Worm (Caenorhabditis elegans) whole organism, young adult: ENCODE data around the gene fbxc-7.
A peak's percentile ranks its signal among the peaks of the same experiment; 100 is the strongest.

ENCODE experiments used
- F23B12.7 ChIP-seq: sonication (generic microtip); optimal IDR thresholded peaks from 2 replicates; lab custom pipeline; 2017; ENCODE audit warnings: missing genetic modification characterization, mild to moderate bottlenecking, missing compliant biosample characterization, antibody characterized with exemption, moderate library complexity; ENCODE audit not compliant: insufficient read depth
- F49E8.2 ChIP-seq: sonication (generic microtip); optimal IDR thresholded peaks from 3 replicates; lab custom pipeline; 2017; ENCODE audit warnings: missing genetic modification characterization, mild to moderate bottlenecking, missing compliant biosample characterization, antibody characterized with exemption, moderate library complexity; ENCODE audit not compliant: insufficient read depth
- Y56A3A.18 ChIP-seq: fragments of 200-800 bp; sonication (Bioruptor generic); IDR thresholded peaks from 2 replicates; pipeline ENCODE4 v1.3.6; 2022; ENCODE audit warnings: missing genetic modification reagents, missing genetic modification characterization, missing compliant biosample characterization
- ZK185.1 ChIP-seq: sonication (generic microtip); optimal IDR thresholded peaks from 2 replicates; lab custom pipeline; 2016; ENCODE audit warnings: mild to moderate bottlenecking, missing genetic modification characterization, missing compliant biosample characterization; ENCODE audit not compliant: poor library complexity, severe bottlenecking
- bed-1 ChIP-seq: fragments of 200-800 bp; sonication (Bioruptor generic); IDR thresholded peaks from 2 replicates; pipeline ENCODE4 v1.3.6; 2022; ENCODE audit warnings: missing genetic modification reagents, missing genetic modification characterization, missing compliant biosample characterization
- bed-2 ChIP-seq: fragments of 200-800 bp; sonication (Bioruptor generic); IDR thresholded peaks from 2 replicates; pipeline ENCODE4 v1.3.6; 2022; ENCODE audit warnings: missing genetic modification reagents, missing genetic modification characterization, missing compliant biosample characterization
- ccch-3 ChIP-seq: fragments of 200-800 bp; sonication (Bioruptor generic); optimal IDR thresholded peaks from 2 replicates; lab custom pipeline; 2018; ENCODE audit warnings: mild to moderate bottlenecking, missing genetic modification characterization, missing compliant biosample characterization
- cebp-1 ChIP-seq, 2 experiments: fragments of 200-800 bp in 1 of 2; sonication (Bioruptor generic) in 1 of 2; sonication (generic microtip) in 1 of 2; IDR thresholded peaks in 1 of 2; optimal IDR thresholded peaks in 1 of 2; 2 replicates each; pipeline versions ENCODE4 v1.3.6 to Lab custom; 2017 to 2022; ENCODE audit warnings: missing compliant biosample characterization in 2 of 2, missing genetic modification characterization in 2 of 2, mild to moderate bottlenecking in 1 of 2, missing genetic modification reagents in 1 of 2, moderate library complexity in 1 of 2
- ceh-58 ChIP-seq: fragments of 200-800 bp; sonication (Bioruptor generic); IDR thresholded peaks from 2 replicates; pipeline ENCODE4 v1.3.6; 2022; ENCODE audit warnings: missing genetic modification characterization, missing compliant biosample characterization
- ceh-79 ChIP-seq: sonication (generic microtip); optimal IDR thresholded peaks from 2 replicates; lab custom pipeline; 2017; ENCODE audit warnings: mild to moderate bottlenecking, missing genetic modification characterization, missing compliant biosample characterization
- ceh-91 ChIP-seq: fragments of 200-800 bp; sonication (Bioruptor generic); IDR thresholded peaks from 2 replicates; pipeline ENCODE4 v1.3.6; 2022; ENCODE audit warnings: missing genetic modification reagents, missing genetic modification characterization, missing compliant biosample characterization
- egl-18 ChIP-seq: fragments of 200-800 bp; sonication (Bioruptor generic); IDR thresholded peaks from 2 replicates; pipeline ENCODE4 v1.3.6; 2022; ENCODE audit warnings: missing genetic modification reagents, missing genetic modification characterization, missing compliant biosample characterization
- fkh-3 ChIP-seq: sonication (generic microtip); optimal IDR thresholded peaks from 2 replicates; lab custom pipeline; 2016; ENCODE audit warnings: mild to moderate bottlenecking, missing genetic modification characterization, missing compliant biosample characterization
- gei-17 ChIP-seq: fragments of 200-800 bp; sonication (Bioruptor generic); optimal IDR thresholded peaks from 2 replicates; lab custom pipeline; 2018; ENCODE audit warnings: mild to moderate bottlenecking, missing genetic modification characterization, missing compliant biosample characterization
- him-1 ChIP-seq: sonication (generic microtip); optimal IDR thresholded peaks from 2 replicates; lab custom pipeline; 2016; ENCODE audit warnings: missing genotype, missing genetic modification reagents, missing genetic modification characterization, missing compliant biosample characterization
- hlh-12 ChIP-seq: sonication (generic microtip); optimal IDR thresholded peaks from 2 replicates; lab custom pipeline; 2016; ENCODE audit warnings: missing genetic modification characterization, missing compliant biosample characterization
- hmg-1.2 ChIP-seq: fragments of 200-800 bp; sonication (Bioruptor generic); IDR thresholded peaks from 2 replicates; pipeline ENCODE4 v1.3.6; 2022; ENCODE audit warnings: missing genetic modification reagents, missing genetic modification characterization, missing compliant biosample characterization
- hrde-1 ChIP-seq: sonication (generic microtip); optimal IDR thresholded peaks from 2 replicates; lab custom pipeline; 2016; ENCODE audit warnings: missing genetic modification characterization, mild to moderate bottlenecking, missing compliant biosample characterization, moderate library complexity, missing genotype, missing genetic modification reagents, borderline replicate concordance
- let-607 ChIP-seq, 2 experiments: fragments of 200-800 bp in 1 of 2; sonication (Bioruptor generic) in 1 of 2; sonication (generic microtip) in 1 of 2; optimal IDR thresholded peaks; 2 replicates each; lab custom pipeline; 2016 to 2018; ENCODE audit warnings: mild to moderate bottlenecking in 2 of 2, missing compliant biosample characterization in 2 of 2, missing genetic modification characterization in 2 of 2, moderate library complexity in 2 of 2, missing genotype in 1 of 2
- lin-40 ChIP-seq: sonication (generic microtip); optimal IDR thresholded peaks from 2 replicates; lab custom pipeline; 2016; ENCODE audit warnings: missing genetic modification characterization, mild to moderate bottlenecking, missing compliant biosample characterization, missing genotype, missing genetic modification reagents
- lsy-27 ChIP-seq: sonication (generic microtip); optimal IDR thresholded peaks from 2 replicates; lab custom pipeline; 2017; ENCODE audit warnings: missing genetic modification characterization, mild to moderate bottlenecking, missing compliant biosample characterization, antibody characterized with exemption, missing genotype, borderline replicate concordance; ENCODE audit not compliant: insufficient read depth
- madf-3 ChIP-seq: fragments of 200-800 bp; sonication (Bioruptor generic); IDR thresholded peaks from 2 replicates; pipeline ENCODE4 v1.3.6; 2022; ENCODE audit warnings: missing genetic modification reagents, missing genetic modification characterization, missing compliant biosample characterization
- nhr-179 ChIP-seq: sonication (generic microtip); optimal IDR thresholded peaks from 2 replicates; lab custom pipeline; 2016; ENCODE audit warnings: mild to moderate bottlenecking, missing genetic modification characterization, missing compliant biosample characterization
- nhr-90 ChIP-seq: sonication (generic microtip); optimal IDR thresholded peaks from 2 replicates; lab custom pipeline; 2016; ENCODE audit warnings: missing genotype, mild to moderate bottlenecking, missing genetic modification characterization, missing compliant biosample characterization
- pha-4 ChIP-seq: fragments of 150-350 bp; sonication (generic microtip); optimal IDR thresholded peaks from 2 replicates; lab custom pipeline; 2014; ENCODE audit warnings: missing biosample characterization, missing genetic modification reagents, missing genetic modification characterization
- sea-2 ChIP-seq: fragments of 200-800 bp; sonication (Bioruptor generic); IDR thresholded peaks from 2 replicates; pipeline ENCODE4 v1.3.6; 2022; ENCODE audit warnings: missing genetic modification characterization, missing compliant biosample characterization
- snpc-1.1 ChIP-seq: sonication (generic microtip); optimal IDR thresholded peaks from 2 replicates; lab custom pipeline; 2017; ENCODE audit warnings: missing genetic modification characterization, mild to moderate bottlenecking, missing compliant biosample characterization, antibody characterized with exemption, moderate library complexity, missing genotype, missing genetic modification reagents; ENCODE audit not compliant: insufficient read depth
- snpc-3.4 ChIP-seq: sonication (generic microtip); optimal IDR thresholded peaks from 2 replicates; lab custom pipeline; 2017; ENCODE audit warnings: missing genetic modification characterization, mild to moderate bottlenecking, missing compliant biosample characterization, antibody characterized with exemption, moderate library complexity, missing genotype, missing genetic modification reagents
- tbp1 ChIP-seq: fragments of 200-800 bp; sonication (Bioruptor generic); optimal IDR thresholded peaks from 2 replicates; lab custom pipeline; 2018; ENCODE audit warnings: mild to moderate bottlenecking, missing genetic modification characterization, missing compliant biosample characterization
- zfh-2 ChIP-seq: fragments of 200-800 bp; sonication (Bioruptor generic); conservative IDR thresholded peaks from 2 replicates; pipeline ENCODE4 v1.3.6; 2022; ENCODE audit warnings: missing genetic modification reagents, missing genetic modification characterization, missing compliant biosample characterization
- zim-3 ChIP-seq: sonication (generic microtip); optimal IDR thresholded peaks from 2 replicates; lab custom pipeline; 2017; ENCODE audit warnings: mild to moderate bottlenecking, missing genetic modification characterization, moderate library complexity, missing compliant biosample characterization
- ztf-25 ChIP-seq: fragments of 200-800 bp; sonication (Bioruptor generic); IDR thresholded peaks from 2 replicates; pipeline ENCODE4 v1.3.6; 2022; ENCODE audit warnings: missing genetic modification reagents, missing genetic modification characterization, missing compliant biosample characterization
- ztf-3 ChIP-seq: fragments of 200-800 bp; sonication (Bioruptor generic); optimal IDR thresholded peaks from 2 replicates; lab custom pipeline; 2018; ENCODE audit warnings: mild to moderate bottlenecking, missing genetic modification characterization, missing compliant biosample characterization

fbxc-7 gene

ce11 chrII:948091-948490 lies 6.6 kb upstream of the fbxc-7 start, which contains the start of gene fbxc-32:
fbxc-32 (minus strand) TSS chrII:948191.
- TF ChIP-seq snpc-3.4 (tag; lab: Kevin White, UChicago), result no peak
- no peak for TF ChIP-seq ceh-91 (GFP tag; lab: Robert Waterston, UW)
- no peak for TF ChIP-seq let-607 (tag; optimal IDR thresholded peaks at IDR 0.05; lab: Kevin White, UChicago)
- TF ChIP-seq F23B12.7 (tag; lab: Kevin White, UChicago), result no peak
- no peak for TF ChIP-seq snpc-1.1 (tag; lab: Kevin White, UChicago)
- TF ChIP-seq sea-2 (GFP tag; lab: Robert Waterston, UW), result no peak
- TF ChIP-seq nhr-90 (tag; lab: Kevin White, UChicago), result no peak
- no peak for TF ChIP-seq ccch-3
- TF ChIP-seq ztf-3 (GFP tag; lab: Kevin White, UChicago), result no peak
- TF ChIP-seq fkh-3 (tag; lab: Kevin White, UChicago), result no peak
- no peak for TF ChIP-seq tbp1
- TF ChIP-seq ztf-25 (GFP tag; lab: Robert Waterston, UW), result no peak

- TF ChIP-seq madf-3 (GFP tag; lab: Robert Waterston, UW) (0 out of 2 replicates have a peak, but pooled peaks have one; percentile 41), cebp-1 (GFP tag; IDR thresholded peaks at IDR 0.05; lab: Robert Waterston, UW) (peak; percentile 68), cebp-1 (tag; optimal IDR thresholded peaks at IDR 0.05; lab: Kevin White, UChicago) (peak; percentile 91), bed-1 (no peak), lin-40 (no peak)
Observed at ce11 chrII:950374-950773, 4.4 kb upstream of the fbxc-7 start.

- 0 out of 2 replicates have a peak, but pooled peaks have one; percentile 5 for TF ChIP-seq zfh-2 (GFP tag; lab: Robert Waterston, UW)
- TF ChIP-seq pha-4 (tag; lab: Kevin White, UChicago), result no peak
Observed at ce11 chrII:953052-953451, 1.7 kb upstream of the fbxc-7 start.

ce11 chrII:958618-959017 lies 3.9 kb downstream of the fbxc-7 start, which contains the start of gene sdz-4:
sdz-4 (plus strand) TSS chrII:958918.
- TF ChIP-seq zim-3 (tag; lab: Kevin White, UChicago) (no peak), F49E8.2 (tag; lab: Kevin White, UChicago) (no peak), Y56A3A.18 (GFP tag; lab: Robert Waterston, UW) (no peak)

- TF ChIP-seq gei-17 (GFP tag; lab: Kevin White, UChicago), result no peak
- no peak for TF ChIP-seq hlh-12 (tag; lab: Kevin White, UChicago)
- no peak for TF ChIP-seq nhr-179 (tag; lab: Kevin White, UChicago)
- TF ChIP-seq egl-18 (GFP tag; lab: Robert Waterston, UW), result 0 out of 2 replicates have a peak, but pooled peaks have one; percentile 29
- TF ChIP-seq lsy-27 (tag; lab: Kevin White, UChicago), result no peak
- no peak for TF ChIP-seq snpc-1.1 (tag; lab: Kevin White, UChicago)
- TF ChIP-seq hmg-1.2 (GFP tag; lab: Robert Waterston, UW), result no peak
- no peak for TF ChIP-seq bed-2 (GFP tag; lab: Robert Waterston, UW)
- no peak for TF ChIP-seq him-1 (tag; lab: Kevin White, UChicago)
- TF ChIP-seq ceh-79, result no peak
- TF ChIP-seq ZK185.1 (tag; lab: Kevin White, UChicago), result no peak
- TF ChIP-seq ztf-3 (GFP tag; lab: Kevin White, UChicago), result no peak
- TF ChIP-seq zim-3 (tag; lab: Kevin White, UChicago), result no peak
- TF ChIP-seq madf-3 (GFP tag; lab: Robert Waterston, UW), result 0 out of 2 replicates have a peak, but pooled peaks have one; percentile 36
- TF ChIP-seq ceh-58 (GFP tag; lab: Robert Waterston, UW), result no peak
- TF ChIP-seq hrde-1 (tag; lab: Kevin White, UChicago), result no peak
Observed at ce11 chrII:960218-960617, 5.5 kb downstream of the fbxc-7 start, which contains the start of the genes C32B5.18 and C32B5.7. C32B5.18 (plus strand) TSS chrII:960518. C32B5.7 (plus strand) TSS chrII:960528.
